Fruit fly (Drosophila melanogaster): ENCODE results near the gene CG9147.

The CG9147 gene

DNA sequence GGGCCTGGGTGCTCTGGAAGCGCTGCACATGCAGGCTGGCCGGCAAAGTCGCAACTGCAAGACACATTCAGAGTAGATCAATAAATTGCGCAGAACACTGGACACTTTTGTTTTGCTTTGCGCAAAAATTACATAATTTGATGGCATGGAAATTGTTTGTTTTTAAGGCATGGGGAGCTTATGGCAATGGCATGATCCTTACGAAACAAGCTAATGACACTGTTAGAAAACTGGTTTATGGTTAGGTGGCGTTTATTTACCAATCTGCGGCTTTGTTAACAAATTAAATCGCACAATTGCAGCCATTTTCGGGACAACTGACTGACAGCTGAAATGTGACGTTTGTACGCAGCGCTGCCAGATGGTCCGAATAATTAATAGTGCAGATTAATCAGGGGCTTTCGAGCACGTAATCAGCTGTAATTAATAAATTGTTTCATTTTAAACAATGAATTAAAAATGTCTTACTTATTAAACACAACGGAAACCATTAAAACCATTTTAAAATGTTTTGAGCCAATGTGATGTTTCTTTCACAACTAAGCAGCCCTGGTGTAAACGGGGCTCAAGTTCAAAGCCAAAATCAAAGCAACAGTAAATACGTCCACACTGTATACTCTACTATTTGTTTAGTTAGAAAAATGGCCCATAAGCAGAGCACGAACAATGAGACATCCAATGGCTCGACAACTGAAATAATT, 3.3 kb upstream of the CG9147 start, which contains the start of the genes ND-51 and CG13994 (continued):
- peak; percentile 14 for TF ChIP-seq Sry-β (GFP tag; optimal IDR thresholded peaks at IDR 0.05)
- TF ChIP-seq lab (GFP tag; optimal IDR thresholded peaks at IDR 0.05) = peak; percentile 87
- no peak for TF ChIP-seq Doc2 (GFP tag; IDR thresholded peaks at IDR 0.05)
- peak; percentile 82 for TF ChIP-seq CG17359 (tag; optimal IDR thresholded peaks at IDR 0.05)
- peak; percentile 45; the same call in 1 of the 3 replicates for TF ChIP-seq sr (GFP tag; IDR thresholded peaks at IDR 0.05)
- TF ChIP-seq CG3847 (GFP tag; IDR thresholded peaks at IDR 0.05) = peak; percentile 88
- peak; percentile 91 for TF ChIP-seq YL-1 (GFP tag; optimal IDR thresholded peaks at IDR 0.05)
- TF ChIP-seq sc (optimal IDR thresholded peaks at IDR 0.05) = no peak
- peak; percentile 1 for TF ChIP-seq sc (GFP tag; optimal IDR thresholded peaks at IDR 0.05)
- TF ChIP-seq CG2202 (tag; optimal IDR thresholded peaks at IDR 0.05) = peak; percentile 61
- TF ChIP-seq CG14965 (GFP tag; optimal IDR thresholded peaks at IDR 0.05; ENCODE audit: borderline replicate concordance) = no peak
- peak; percentile 94 for TF ChIP-seq Abd-B (GFP tag; optimal IDR thresholded peaks at IDR 0.05)
- TF ChIP-seq sug (tag; optimal IDR thresholded peaks at IDR 0.05) = peak; percentile 86
- TF ChIP-seq Dbx (GFP tag; IDR thresholded peaks at IDR 0.05) = peak; percentile 87
- peak; percentile 28 for TF ChIP-seq CG10462 (GFP tag; optimal IDR thresholded peaks at IDR 0.05)
- peak; percentile 71 for TF ChIP-seq Dek (tag; optimal IDR thresholded peaks at IDR 0.05)
- TF ChIP-seq CG11247 (GFP tag; IDR thresholded peaks at IDR 0.05) = peak; percentile 66
- TF ChIP-seq Sox100B (GFP tag; optimal IDR thresholded peaks at IDR 0.05) = no peak
- peak; percentile 77 for TF ChIP-seq CG10147 (GFP tag; optimal IDR thresholded peaks at IDR 0.05)
- TF ChIP-seq corto (GFP tag; optimal IDR thresholded peaks at IDR 0.05) = no peak
- peak; percentile 86 for TF ChIP-seq CG34422 (GFP tag; IDR thresholded peaks at IDR 0.05)
- no peak for TF ChIP-seq tna (GFP tag; IDR thresholded peaks at IDR 0.05; ENCODE audit: partially characterized antibody)
- peak; percentile 82; the same call in 3 of the 4 replicates for TF ChIP-seq Gug (GFP tag; IDR thresholded peaks at IDR 0.05)
- TF ChIP-seq CG8944 (GFP tag; optimal IDR thresholded peaks at IDR 0.05) = peak; percentile 70
- TF ChIP-seq gcm2 (GFP tag; optimal IDR thresholded peaks at IDR 0.05) = peak; percentile 2
- peak; percentile 80 for TF ChIP-seq CG6689 (GFP tag; IDR thresholded peaks at IDR 0.05)
- peak; percentile 34; the same call in 1 of the 3 replicates for TF ChIP-seq jigr1 (GFP tag; IDR thresholded peaks at IDR 0.05)
- peak; percentile 63; the same call in 1 of the 2 replicates for TF ChIP-seq CG5953 (GFP tag; IDR thresholded peaks at IDR 0.05)
- TF ChIP-seq lbe (GFP tag; optimal IDR thresholded peaks at IDR 0.05) = no peak
- TF ChIP-seq jumu (GFP tag; optimal IDR thresholded peaks at IDR 0.05) = peak; percentile 86
- peak; percentile 81 for TF ChIP-seq pzg (GFP tag; optimal IDR thresholded peaks at IDR 0.05)
- no peak for TF ChIP-seq CG1832 (GFP tag; optimal IDR thresholded peaks at IDR 0.05)
- peak; percentile 47; the same call in 1 of the 2 replicates for TF ChIP-seq ap (GFP tag; IDR thresholded peaks at IDR 0.05)
- TF ChIP-seq CG9932 (GFP tag; IDR thresholded peaks at IDR 0.05) = peak; percentile 89
- peak; percentile 88 for TF ChIP-seq zen (tag; optimal IDR thresholded peaks at IDR 0.05)
- peak; percentile 88 for TF ChIP-seq pho (GFP tag; optimal IDR thresholded peaks at IDR 0.05)
- no peak for TF ChIP-seq CG15011 (GFP tag; optimal IDR thresholded peaks at IDR 0.05)
- peak; percentile 87 for TF ChIP-seq ewg (GFP tag; optimal IDR thresholded peaks at IDR 0.05)
- TF ChIP-seq CG10979 (tag; optimal IDR thresholded peaks at IDR 0.05) = peak; percentile 76
- TF ChIP-seq jing (GFP tag; optimal IDR thresholded peaks at IDR 0.05) = no peak
- peak; percentile 80 for TF ChIP-seq CG13296 (GFP tag; optimal IDR thresholded peaks at IDR 0.05)
- no peak for TF ChIP-seq crol (GFP tag; IDR thresholded peaks at IDR 0.05)
- TF ChIP-seq CG2120 (GFP tag; optimal IDR thresholded peaks at IDR 0.05) = peak; percentile 90
- TF ChIP-seq H2.0 (GFP tag; IDR thresholded peaks at IDR 0.05) = peak; percentile 73
- no peak for TF ChIP-seq cg (GFP tag; optimal IDR thresholded peaks at IDR 0.05)
- TF ChIP-seq toy (GFP tag; IDR thresholded peaks at IDR 0.05) = peak; percentile 45; the same call in 1 of the 2 replicates
- peak; percentile 73 for TF ChIP-seq esg (GFP tag; conservative IDR thresholded peaks at IDR 0.05)
- TF ChIP-seq CG34224 (GFP tag; IDR thresholded peaks at IDR 0.05; ENCODE audit: partially characterized antibody) = no peak; the same call in 2 of the 3 replicates
- TF ChIP-seq dm (GFP tag; optimal IDR thresholded peaks at IDR 0.05) = peak; percentile 70

All from whole organism, embryonic.